Worm (Caenorhabditis elegans) whole organism, L1 larva: Measurements from ENCODE around the gene cya-1.

ENCODE experiments used
- ama-1 ChIP-seq: fragments of 150-350 bp; optimal IDR thresholded peaks from 2 replicates; lab custom pipeline; 2014
- nhr-237 ChIP-seq: fragments of 150-350 bp; optimal IDR thresholded peaks from 2 replicates; lab custom pipeline; 2014; ENCODE audit warnings: missing biosample characterization, missing genetic modification characterization
- nhr-47 ChIP-seq: sonication (generic microtip); optimal IDR thresholded peaks from 2 replicates; lab custom pipeline; 2016; ENCODE audit warnings: mild to moderate bottlenecking, missing genetic modification characterization, moderate library complexity, missing compliant biosample characterization
- nhr-76 ChIP-seq: sonication (generic microtip); optimal IDR thresholded peaks from 2 replicates; lab custom pipeline; 2017; ENCODE audit warnings: missing biosample characterization, missing genetic modification characterization
- skn-1 ChIP-seq: fragments of 150-350 bp; optimal IDR thresholded peaks from 2 replicates; lab custom pipeline; 2014; ENCODE audit warnings: missing biosample characterization, missing genetic modification characterization
- ztf-11 ChIP-seq, 2 experiments: sonication (generic microtip); optimal IDR thresholded peaks; 2 replicates each; lab custom pipeline; 2016 to 2017; ENCODE audit warnings: missing genetic modification characterization in 2 of 2, missing biosample characterization in 1 of 2, missing compliant biosample characterization in 1 of 2

DNA sequence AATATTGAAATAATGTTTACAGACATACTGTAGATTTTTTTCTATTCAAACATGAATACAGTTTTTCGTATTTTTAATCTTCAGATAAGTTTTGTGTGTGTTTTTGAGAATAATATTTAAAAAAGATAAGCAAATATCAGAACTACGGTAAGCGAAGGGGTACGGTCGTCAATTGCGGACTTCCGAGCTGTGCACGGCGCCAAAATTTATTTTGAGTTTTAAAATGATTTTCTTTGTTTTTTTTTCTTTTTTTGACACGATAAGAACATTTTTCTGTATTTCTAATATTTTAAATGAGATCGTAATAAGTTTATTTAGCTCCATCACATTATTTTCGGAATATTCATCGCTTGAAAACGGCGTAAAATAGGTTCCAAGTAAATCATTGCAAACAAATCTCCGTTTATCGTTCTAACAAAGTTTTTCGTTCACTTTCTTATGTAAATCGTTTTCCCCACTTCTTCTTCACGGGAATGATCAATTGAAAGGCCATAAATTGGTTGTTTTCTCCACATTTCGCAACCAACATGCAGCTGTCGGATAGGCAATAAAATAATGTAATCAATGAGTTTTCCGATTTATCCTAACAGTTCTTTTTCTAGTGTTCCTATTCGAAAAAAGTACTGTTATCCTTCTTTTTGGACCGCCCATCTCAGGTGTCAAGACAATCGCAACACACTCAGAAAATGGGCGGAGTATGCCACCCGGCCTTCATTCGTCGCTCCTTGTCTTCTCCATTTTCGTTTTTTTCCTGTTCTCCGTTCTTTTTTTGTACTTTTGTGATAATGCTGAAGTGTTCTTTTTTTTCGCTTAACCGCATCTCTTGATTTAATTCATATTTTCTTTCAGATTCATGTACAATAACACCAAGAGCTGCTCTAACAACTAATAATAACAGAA lies 17.4 kb downstream of the cya-1 start, which contains the start of gene glp-1:
- TF ChIP-seq nhr-237 (no peak), nhr-47 (tag; lab: Kevin White, UChicago) (no peak), skn-1 (tag; lab: Kevin White, UChicago) (no peak), ama-1 (lab: Kevin White, UChicago) (no peak), ztf-11 (tag; optimal IDR thresholded peaks at IDR 0.05; lab: Kevin White, UChicago) (no peak), nhr-76 (tag; lab: Kevin White, UChicago) (no peak)
